Fruit fly (Drosophila melanogaster): ENCODE results near the gene NaPi-III.

NaPi-III gene

dm6 chr3L:11103773-11104172 lies 19.4 kb upstream of the NaPi-III start, which contains the start of gene CG32071:
CG32071 (minus strand) TSS chr3L:11103873.
- TF ChIP-seq noc (tag; optimal IDR thresholded peaks at IDR 0.05) = no peak

- no peak for TF ChIP-seq noc (tag; optimal IDR thresholded peaks at IDR 0.05)
These were observed 15.7 kb upstream of the NaPi-III start, which contains the start of gene CG32073 for dm6 chr3L:11107432-11107831. CG32073 (minus strand) TSS chr3L:11107582.

dm6 chr3L:11107935-11108334 lies 15.2 kb upstream of the NaPi-III start, which contains the start of gene CG12522:
CG12522 (plus strand) TSS chr3L:11108235.
- no peak for TF ChIP-seq noc (tag; optimal IDR thresholded peaks at IDR 0.05)

- TF ChIP-seq noc (tag; optimal IDR thresholded peaks at IDR 0.05) = no peak
These were observed 13.7 kb upstream of the NaPi-III start, which contains the start of the genes CG34012 and emei for dm6 chr3L:11109454-11109853. CG34012 (minus strand) TSS chr3L:11109505. emei (plus strand) TSS chr3L:11109690.

- no peak for TF ChIP-seq noc (tag; optimal IDR thresholded peaks at IDR 0.05)
These were observed 10.7 kb upstream of the NaPi-III start for dm6 chr3L:11112427-11112826.

- peak; percentile 44 for TF ChIP-seq noc (tag; optimal IDR thresholded peaks at IDR 0.05)
These were observed 9.7 kb upstream of the NaPi-III start, which contains the start of gene Sod1 for dm6 chr3L:11113198-11114197. Sod1 (minus strand) TSS chr3L:11113740.

dm6 chr3L:11117733-11118132 lies 5.4 kb upstream of the NaPi-III start:
- TF ChIP-seq noc (tag; optimal IDR thresholded peaks at IDR 0.05) = no peak

- TF ChIP-seq noc (tag; optimal IDR thresholded peaks at IDR 0.05) = peak; percentile 38
These were observed 4.3 kb upstream of the NaPi-III start for dm6 chr3L:11118627-11119395.

dm6 chr3L:11119396-11119900 lies 3.7 kb upstream of the NaPi-III start:
- no peak for TF ChIP-seq noc (tag; optimal IDR thresholded peaks at IDR 0.05)

dm6 chr3L:11119901-11120418 lies 3.2 kb upstream of the NaPi-III start:
- peak; percentile 8 for TF ChIP-seq noc (tag; optimal IDR thresholded peaks at IDR 0.05)

- TF ChIP-seq noc (tag; optimal IDR thresholded peaks at IDR 0.05) = peak; percentile 13
These were observed 2.7 kb upstream of the NaPi-III start, which contains the start of the genes FoxK and mRpL2 for dm6 chr3L:11120419-11120958. FoxK (minus strand) TSS chr3L:11120783. mRpL2 (plus strand) TSS chr3L:11120847.

- TF ChIP-seq noc (tag; optimal IDR thresholded peaks at IDR 0.05) = no peak
These were observed 593 bp downstream of the NaPi-III start for dm6 chr3L:11123598-11124284.

dm6 chr3L:11124439-11124838 lies 1.3 kb downstream of the NaPi-III start:
- no peak for TF ChIP-seq noc (tag; optimal IDR thresholded peaks at IDR 0.05)

- TF ChIP-seq noc (tag; optimal IDR thresholded peaks at IDR 0.05) = no peak
These were observed 1.7 kb downstream of the NaPi-III start for dm6 chr3L:11124841-11125240.

All from whole organism, larva.